Fruit fly (Drosophila melanogaster) whole organism, embryonic: Measurements from ENCODE around the gene BCAS2.
"Not testable (repeated sequence)": the region's sequence is repeated elsewhere in the genome, so short reads cannot be mapped to it uniquely, and the experiment has no call there.

ENCODE experiments used
- CG13287 ChIP-seq: fragments of 200-800 bp; sonication (Bioruptor generic); IDR thresholded peaks from 2 replicates; pipeline ENCODE4 v1.3.6; 2022; ENCODE audit warnings: missing biosample characterization, missing genetic modification characterization; ENCODE audit not compliant: partially characterized antibody
- CG14014 ChIP-seq: fragments of 200-800 bp; sonication (Bioruptor generic); IDR thresholded peaks from 2 replicates; pipeline ENCODE4 v1.3.6; 2022; ENCODE audit warnings: missing biosample characterization, missing genetic modification characterization
- CG14667 ChIP-seq: fragments of 200-800 bp; sonication (Bioruptor generic); IDR thresholded peaks from 2 replicates; pipeline ENCODE4 v1.3.6; 2022; ENCODE audit warnings: missing biosample characterization, missing genetic modification characterization
- CG17385 ChIP-seq: fragments of 200-800 bp; sonication (Bioruptor generic); optimal IDR thresholded peaks from 3 replicates; lab custom pipeline; 2018; ENCODE audit warnings: missing biosample characterization, mild to moderate bottlenecking, missing genetic modification characterization
- CG18011 ChIP-seq: fragments of 200-800 bp; sonication (Bioruptor generic); optimal IDR thresholded peaks from 2 replicates; lab custom pipeline; 2017; ENCODE audit warnings: missing biosample characterization, missing genetic modification characterization, mild to moderate bottlenecking, moderate library complexity, missing genotype
- CG2129 ChIP-seq: fragments of 200-800 bp; sonication (Bioruptor generic); IDR thresholded peaks from 2 replicates; pipeline ENCODE4 v1.3.6; 2022; ENCODE audit warnings: missing biosample characterization, missing genetic modification characterization; ENCODE audit not compliant: partially characterized antibody
- CG2199 ChIP-seq: fragments of 200-800 bp; sonication (Bioruptor generic); IDR thresholded peaks from 3 replicates; pipeline ENCODE4 v1.3.6; 2022; ENCODE audit warnings: missing biosample characterization, missing genetic modification characterization
- CG30020 ChIP-seq: fragments of 200-800 bp; optimal IDR thresholded peaks from 2 replicates; lab custom pipeline; 2019; ENCODE audit warnings: missing biosample characterization, mild to moderate bottlenecking, missing genetic modification characterization, moderate library complexity
- CG30403 ChIP-seq: fragments of 200-800 bp; sonication (Bioruptor generic); optimal IDR thresholded peaks from 3 replicates; lab custom pipeline; 2016; ENCODE audit warnings: missing biosample characterization, missing genetic modification characterization
- CG30431 ChIP-seq: fragments of 200-800 bp; sonication (Bioruptor generic); optimal IDR thresholded peaks from 2 replicates; lab custom pipeline; 2017; ENCODE audit warnings: missing biosample characterization, missing genetic modification characterization
- CG3407 ChIP-seq: fragments of 200-800 bp; sonication (Bioruptor generic); optimal IDR thresholded peaks from 2 replicates; lab custom pipeline; 2018; ENCODE audit warnings: missing biosample characterization, mild to moderate bottlenecking, missing genetic modification characterization
- CG34422 ChIP-seq: fragments of 200-800 bp; sonication (Bioruptor generic); IDR thresholded peaks from 3 replicates; pipeline ENCODE4 v1.3.6; 2022; ENCODE audit warnings: missing biosample characterization, missing genetic modification characterization
- CG4617 ChIP-seq: fragments of 200-800 bp; sonication (Bioruptor generic); optimal IDR thresholded peaks from 3 replicates; lab custom pipeline; 2016; ENCODE audit warnings: missing biosample characterization, missing genetic modification characterization, borderline replicate concordance
- CG7928 ChIP-seq: fragments of 200-800 bp; sonication (Bioruptor generic); optimal IDR thresholded peaks from 2 replicates; lab custom pipeline; 2017; ENCODE audit warnings: missing biosample characterization, mild to moderate bottlenecking, missing genetic modification characterization
- CG8478 ChIP-seq: fragments of >200 bp; optimal IDR thresholded peaks from 2 replicates; lab custom pipeline; 2018
- CG8924 ChIP-seq: fragments of 200-800 bp; optimal IDR thresholded peaks from 3 replicates; lab custom pipeline; 2019; ENCODE audit warnings: missing biosample characterization, mild to moderate bottlenecking, missing genetic modification characterization, moderate library complexity
- CHES-1-like ChIP-seq: fragments of 200-800 bp; sonication (Bioruptor generic); optimal IDR thresholded peaks from 2 replicates; lab custom pipeline; 2016; ENCODE audit warnings: missing biosample characterization, missing genetic modification characterization
- CkIIα-i1 ChIP-seq: fragments of 200-800 bp; sonication (Bioruptor generic); IDR thresholded peaks from 2 replicates; pipeline ENCODE4 v1.3.6; 2022; ENCODE audit warnings: missing biosample characterization, missing genetic modification characterization
- Dek ChIP-seq: fragments of 200-800 bp; sonication (Bioruptor generic); optimal IDR thresholded peaks from 3 replicates; lab custom pipeline; 2019; ENCODE audit warnings: missing biosample characterization, mild to moderate bottlenecking, missing genetic modification characterization, moderate library complexity
- Dref ChIP-seq: fragments of 200-800 bp; sonication (Bioruptor generic); IDR thresholded peaks from 2 replicates; pipeline ENCODE4 v1.3.6; 2022; ENCODE audit warnings: missing biosample characterization, missing genetic modification characterization
- E2f2 ChIP-seq: fragments of 200-800 bp; sonication (Bioruptor generic); IDR thresholded peaks from 2 replicates; pipeline ENCODE4 v1.3.6; 2022; ENCODE audit warnings: missing biosample characterization, missing genetic modification characterization
- Ets97D ChIP-seq: fragments of 200-800 bp; sonication (Bioruptor generic); optimal IDR thresholded peaks from 3 replicates; lab custom pipeline; 2016; ENCODE audit warnings: missing biosample characterization, missing genetic modification characterization
- HLH3B ChIP-seq: fragments of 200-800 bp; sonication (Bioruptor generic); IDR thresholded peaks from 2 replicates; pipeline ENCODE4 v1.3.6; 2022; ENCODE audit warnings: missing biosample characterization, missing genetic modification characterization
- MBD-R2 ChIP-seq: fragments of 200-800 bp; sonication (Bioruptor generic); IDR thresholded peaks from 2 replicates; pipeline ENCODE4 v1.3.6; 2022; ENCODE audit warnings: missing biosample characterization, missing genetic modification characterization
- MESR4 ChIP-seq: fragments of 200-800 bp; sonication (Bioruptor generic); optimal IDR thresholded peaks from 2 replicates; lab custom pipeline; 2018; ENCODE audit warnings: missing biosample characterization, mild to moderate bottlenecking, missing genetic modification characterization, moderate library complexity
- Mad ChIP-seq: fragments of 200-800 bp; sonication (Bioruptor generic); optimal IDR thresholded peaks from 2 replicates; lab custom pipeline; 2016; ENCODE audit warnings: missing biosample characterization, missing genetic modification characterization
- NC2β ChIP-seq: fragments of 200-800 bp; sonication (Bioruptor generic); optimal IDR thresholded peaks from 2 replicates; lab custom pipeline; 2016; ENCODE audit warnings: missing biosample characterization, missing genetic modification characterization
- PHDP ChIP-seq: fragments of 200-800 bp; sonication (Bioruptor generic); optimal IDR thresholded peaks from 3 replicates; lab custom pipeline; 2018; ENCODE audit warnings: missing biosample characterization, mild to moderate bottlenecking, missing genetic modification characterization, moderate library complexity
- Scr ChIP-seq: fragments of 200-800 bp; sonication (Bioruptor generic); IDR thresholded peaks from 2 replicates; pipeline ENCODE4 v1.3.6; 2022; ENCODE audit warnings: missing biosample characterization, missing genetic modification characterization; ENCODE audit not compliant: partially characterized antibody
- Sry-β ChIP-seq: fragments of 200-800 bp; sonication (Bioruptor generic); optimal IDR thresholded peaks from 2 replicates; lab custom pipeline; 2018; ENCODE audit warnings: missing biosample characterization, mild to moderate bottlenecking, missing genetic modification characterization, moderate library complexity
- bigmax ChIP-seq: fragments of 200-800 bp; sonication (Bioruptor generic); optimal IDR thresholded peaks from 2 replicates; lab custom pipeline; 2018; ENCODE audit warnings: missing biosample characterization, mild to moderate bottlenecking, missing genetic modification characterization
- chif ChIP-seq, 2 experiments: fragments of 200-800 bp; sonication (Bioruptor generic); optimal IDR thresholded peaks; 3 replicates each; lab custom pipeline; 2016; ENCODE audit warnings: missing biosample characterization in 2 of 2, missing genetic modification characterization in 2 of 2
- crp ChIP-seq, 2 experiments: fragments of 200-800 bp; sonication (Bioruptor generic); optimal IDR thresholded peaks; 2 replicates in 1 of 2; 3 replicates in 1 of 2; lab custom pipeline; 2017; ENCODE audit warnings: missing biosample characterization in 2 of 2, missing genetic modification characterization in 2 of 2, mild to moderate bottlenecking in 1 of 2, moderate library complexity in 1 of 2
- ftz-f1 ChIP-seq: fragments of 200-800 bp; sonication (Bioruptor generic); optimal IDR thresholded peaks from 2 replicates; lab custom pipeline; 2016; ENCODE audit warnings: missing biosample characterization, missing genetic modification characterization
- gfzf ChIP-seq: fragments of 200-800 bp; sonication (Bioruptor generic); optimal IDR thresholded peaks from 2 replicates; lab custom pipeline; 2016; ENCODE audit warnings: missing biosample characterization, mild to moderate bottlenecking, missing genetic modification characterization, moderate library complexity
- pzg ChIP-seq: fragments of 200-800 bp; sonication (Bioruptor generic); optimal IDR thresholded peaks from 3 replicates; lab custom pipeline; 2018; ENCODE audit warnings: missing biosample characterization, mild to moderate bottlenecking, missing genetic modification characterization, moderate library complexity
- toy ChIP-seq: fragments of 200-800 bp; sonication (Bioruptor generic); IDR thresholded peaks from 2 replicates; pipeline ENCODE4 v1.3.6; 2022; ENCODE audit warnings: missing biosample characterization, missing genetic modification characterization
- trh ChIP-seq: fragments of 200-800 bp; sonication (Bioruptor generic); optimal IDR thresholded peaks from 2 replicates; lab custom pipeline; 2016; ENCODE audit warnings: missing biosample characterization, missing genetic modification characterization
- twi ChIP-seq: fragments of 200-800 bp; optimal IDR thresholded peaks from 2 replicates; lab custom pipeline; 2019; ENCODE audit warnings: missing biosample characterization, mild to moderate bottlenecking, missing genetic modification characterization, moderate library complexity

BCAS2 gene

dm6 chr3R:27921982-27922672, at the start of gene BCAS2:
Gene BCAS2 (minus strand): TSS chr3R:27922356.
- TF ChIP-seq Sry-β (GFP tag; lab: Kevin White, UChicago) = peak; percentile 89
- peak; percentile 55 for TF ChIP-seq MESR4
- TF ChIP-seq CG13287 (GFP tag; lab: Robert Waterston, UW) = no peak; the same call in 1 of the 2 replicates
- TF ChIP-seq CG4617 (GFP tag; lab: Kevin White, UChicago) = no peak
- no peak for TF ChIP-seq CG14667
- TF ChIP-seq ftz-f1 (GFP tag; lab: Kevin White, UChicago) = no peak
- 0 out of 3 replicates have a peak, but pooled peaks have one; percentile 26 for TF ChIP-seq CG34422 (GFP tag; lab: Robert Waterston, UW)
- peak; percentile 64 for TF ChIP-seq MBD-R2 (GFP tag; lab: Robert Waterston, UW)
- TF ChIP-seq PHDP (tag; lab: Kevin White, UChicago) = no peak
- peak; percentile 68 for TF ChIP-seq CG17385

- TF ChIP-seq trh (GFP tag; lab: Kevin White, UChicago); NC2β; CG2129 (GFP tag; lab: Robert Waterston, UW): not testable (repeated sequence)
These were observed 41.0 kb upstream of the BCAS2 start, which contains the start of the genes CG31131 and CG4849 for dm6 chr3R:27963119-27963518. Gene CG31131 (minus strand): TSS chr3R:27963219. Gene CG4849 (plus strand): TSS chr3R:27963415.

DNA sequence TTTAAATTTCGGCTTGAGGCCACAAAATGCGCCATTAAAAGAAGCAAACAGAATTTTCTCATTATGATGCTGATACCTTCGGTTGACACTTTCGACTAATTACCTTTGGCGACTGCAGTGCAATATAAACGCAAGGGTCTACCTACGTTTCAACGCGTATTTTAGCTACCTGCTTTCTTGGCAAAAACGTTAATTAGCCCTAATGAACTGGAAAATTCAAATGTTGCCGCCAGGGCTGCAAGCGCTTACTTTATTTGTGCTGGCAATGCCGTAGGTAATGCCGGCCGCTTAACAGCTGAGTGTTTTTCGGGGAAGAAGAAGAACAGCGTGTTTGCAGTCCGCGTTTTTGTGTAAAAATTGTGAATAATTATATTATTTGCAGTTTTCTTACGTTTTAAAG, 38.3 kb upstream of the BCAS2 start, which contains the start of gene CG31253:
Gene CG31253 (minus strand): TSS at position 101 of the 400 bp plus-strand sequence.
- TF ChIP-seq twi (tag; lab: Kevin White, UChicago); Ets97D; CG14014: not testable (repeated sequence)

dm6 chr3R:27959145-27959544, 37.0 kb upstream of the BCAS2 start, which contains the start of the genes CG42487 and CG4884:
Gene CG42487 (minus strand): TSS chr3R:27959245.
Gene CG4884 (minus strand): TSS chr3R:27959245.
- TF ChIP-seq CG3407 (GFP tag; lab: Kevin White, UChicago); HLH3B; Sry-β (GFP tag; lab: Kevin White, UChicago): not testable (repeated sequence)

dm6 chr3R:27957967-27958366, 35.8 kb upstream of the BCAS2 start:
- TF ChIP-seq CG30431 (GFP tag; lab: Kevin White, UChicago) (no peak), CG30403 (GFP tag; lab: Kevin White, UChicago) (no peak), CG2199 (GFP tag; lab: Robert Waterston, UW) (no peak), pzg (GFP tag; lab: Kevin White, UChicago) (peak; percentile 29), Mad (GFP tag; lab: Kevin White, UChicago) (no peak), CG8478 (lab: Kevin White, UChicago) (no peak), bigmax (GFP tag; lab: Kevin White, UChicago) (peak; percentile 98), toy (GFP tag; lab: Robert Waterston, UW) (no peak), gfzf (GFP tag; lab: Kevin White, UChicago) (peak; percentile 36), CHES-1-like (GFP tag; lab: Kevin White, UChicago) (no peak), crp (GFP tag; optimal IDR thresholded peaks at IDR 0.05; lab: Kevin White, UChicago) (peak in 1 of 2 experiments; percentile 74), chif (GFP tag; optimal IDR thresholded peaks at IDR 0.05; lab: Kevin White, UChicago) (no peak), CG7928 (GFP tag; lab: Kevin White, UChicago) (peak; percentile 1), Dref (peak; percentile 36; the same call in 1 of the 2 replicates), MBD-R2 (GFP tag; lab: Robert Waterston, UW) (peak; percentile 62), Dek (tag; lab: Kevin White, UChicago) (no peak), CG8924 (tag; lab: Kevin White, UChicago) (no peak), E2f2 (GFP tag; lab: Robert Waterston, UW) (peak; percentile 28; the same call in 1 of the 2 replicates), CG30020 (no peak), CkIIα-i1 (GFP tag; lab: Robert Waterston, UW) (no peak), Scr (GFP tag; lab: Robert Waterston, UW) (peak; percentile 16; the same call in 1 of the 2 replicates), CG18011 (no peak), CG34422 (GFP tag; lab: Robert Waterston, UW) (peak; percentile 60; the same call in 1 of the 3 replicates)
